Worm (Caenorhabditis elegans) whole organism, late embryonic: ENCODE measurements around the gene Y54G2A.38.

Experiments used
- C08G9.2 ChIP-seq: sonication (generic microtip); optimal IDR thresholded peaks from 2 replicates; lab custom pipeline; 2016; ENCODE audit warnings: mild to moderate bottlenecking, missing genetic modification characterization, moderate library complexity, missing compliant biosample characterization
- C38D4.7 ChIP-seq: fragments of 200-800 bp; sonication (Bioruptor generic); optimal IDR thresholded peaks from 2 replicates; lab custom pipeline; 2018; ENCODE audit warnings: mild to moderate bottlenecking, missing genetic modification characterization, moderate library complexity, missing compliant biosample characterization
- K02D7.2 ChIP-seq: sonication (generic microtip); optimal IDR thresholded peaks from 2 replicates; lab custom pipeline; 2017; ENCODE audit warnings: mild to moderate bottlenecking, missing genetic modification characterization, missing compliant biosample characterization
- K09A11.1 ChIP-seq: sonication (generic microtip); optimal IDR thresholded peaks from 2 replicates; lab custom pipeline; 2017; ENCODE audit warnings: antibody characterized with exemption, mild to moderate bottlenecking, missing genetic modification characterization, missing compliant biosample characterization; ENCODE audit not compliant: insufficient read depth
- T23F11.4 ChIP-seq: fragments of 200-800 bp; sonication (Bioruptor generic); optimal IDR thresholded peaks from 2 replicates; lab custom pipeline; 2018; ENCODE audit warnings: mild to moderate bottlenecking, missing genetic modification characterization, missing compliant biosample characterization
- ama-1 ChIP-seq: fragments of 150-350 bp; optimal IDR thresholded peaks from 2 replicates; lab custom pipeline; 2014
- ceh-18 ChIP-seq: sonication (generic microtip); optimal IDR thresholded peaks from 2 replicates; lab custom pipeline; 2016; ENCODE audit warnings: missing genetic modification characterization, missing compliant biosample characterization
- ceh-19 ChIP-seq: fragments of 200-800 bp; sonication (Bioruptor generic); optimal IDR thresholded peaks from 2 replicates; lab custom pipeline; 2018; ENCODE audit warnings: mild to moderate bottlenecking, missing genetic modification characterization, missing compliant biosample characterization
- ceh-2 ChIP-seq: sonication (generic microtip); optimal IDR thresholded peaks from 2 replicates; lab custom pipeline; 2016; ENCODE audit warnings: missing genotype, missing genetic modification characterization, missing compliant biosample characterization
- ceh-34 ChIP-seq: sonication (generic microtip); optimal IDR thresholded peaks from 2 replicates; lab custom pipeline; 2016; ENCODE audit warnings: mild to moderate bottlenecking, missing genetic modification characterization, missing compliant biosample characterization
- ceh-6 ChIP-seq: fragments of 200-800 bp; sonication (Bioruptor generic); optimal IDR thresholded peaks from 2 replicates; lab custom pipeline; 2018; ENCODE audit warnings: mild to moderate bottlenecking, missing genetic modification characterization, missing compliant biosample characterization
- che-1 ChIP-seq: sonication (generic microtip); optimal IDR thresholded peaks from 2 replicates; lab custom pipeline; 2016; ENCODE audit warnings: mild to moderate bottlenecking, missing genetic modification characterization, missing compliant biosample characterization
- elt-4 ChIP-seq: sonication (generic microtip); optimal IDR thresholded peaks from 2 replicates; lab custom pipeline; 2016; ENCODE audit warnings: missing genetic modification characterization, missing compliant biosample characterization
- fax-1 ChIP-seq: sonication (generic microtip); optimal IDR thresholded peaks from 2 replicates; lab custom pipeline; 2016; ENCODE audit warnings: missing genotype, missing genetic modification characterization, missing compliant biosample characterization
- fkh-10 ChIP-seq: fragments of 150-350 bp; optimal IDR thresholded peaks from 2 replicates; lab custom pipeline; 2014; ENCODE audit warnings: missing biosample characterization, missing genetic modification reagents, missing genetic modification characterization
- hlh-15 ChIP-seq: sonication (generic microtip); optimal IDR thresholded peaks from 2 replicates; lab custom pipeline; 2016; ENCODE audit warnings: missing genetic modification characterization, missing compliant biosample characterization
- hlh-30 ChIP-seq: sonication (generic microtip); optimal IDR thresholded peaks from 2 replicates; lab custom pipeline; 2017; ENCODE audit warnings: antibody characterized with exemption, missing genetic modification characterization, missing compliant biosample characterization; ENCODE audit not compliant: insufficient read depth
- lim-6 ChIP-seq: sonication (generic microtip); optimal IDR thresholded peaks from 2 replicates; lab custom pipeline; 2016; ENCODE audit warnings: missing genetic modification characterization, missing compliant biosample characterization
- lin-11 ChIP-seq: fragments of 200-800 bp; sonication (Bioruptor generic); optimal IDR thresholded peaks from 2 replicates; lab custom pipeline; 2018; ENCODE audit warnings: mild to moderate bottlenecking, missing genetic modification characterization, missing compliant biosample characterization
- madf-2 ChIP-seq: sonication (generic microtip); optimal IDR thresholded peaks from 2 replicates; lab custom pipeline; 2017; ENCODE audit warnings: missing genetic modification characterization, missing compliant biosample characterization
- nfya-1 ChIP-seq: sonication (generic microtip); optimal IDR thresholded peaks from 2 replicates; lab custom pipeline; 2017; ENCODE audit warnings: missing genetic modification characterization, mild to moderate bottlenecking, missing compliant biosample characterization, antibody characterized with exemption, moderate library complexity
- nhr-11 ChIP-seq: fragments of 150-350 bp; optimal IDR thresholded peaks from 2 replicates; lab custom pipeline; 2014; ENCODE audit warnings: missing biosample characterization, missing genetic modification characterization
- nhr-232 ChIP-seq: sonication (generic microtip); optimal IDR thresholded peaks from 2 replicates; lab custom pipeline; 2016; ENCODE audit warnings: missing genetic modification characterization, missing compliant biosample characterization
- odd-2 ChIP-seq: sonication (generic microtip); optimal IDR thresholded peaks from 2 replicates; lab custom pipeline; 2017; ENCODE audit warnings: antibody characterized with exemption, mild to moderate bottlenecking, missing genetic modification characterization, missing compliant biosample characterization
- pat-9 ChIP-seq: fragments of 200-800 bp; sonication (Bioruptor generic); optimal IDR thresholded peaks from 2 replicates; lab custom pipeline; 2018; ENCODE audit warnings: mild to moderate bottlenecking, missing genetic modification characterization, moderate library complexity, missing compliant biosample characterization
- pax-1 ChIP-seq: fragments of 150-350 bp; optimal IDR thresholded peaks from 2 replicates; lab custom pipeline; 2014; ENCODE audit warnings: missing biosample characterization, missing genetic modification characterization
- pha-2 ChIP-seq: sonication (generic microtip); optimal IDR thresholded peaks from 2 replicates; lab custom pipeline; 2017; ENCODE audit warnings: mild to moderate bottlenecking, missing genetic modification characterization, missing compliant biosample characterization
- pha-4 ChIP-seq: fragments of 150-350 bp; optimal IDR thresholded peaks from 2 replicates; lab custom pipeline; 2018; ENCODE audit warnings: missing biosample characterization, missing genetic modification reagents, missing genetic modification characterization
- ref-2 ChIP-seq: sonication (generic microtip); optimal IDR thresholded peaks from 2 replicates; lab custom pipeline; 2016; ENCODE audit warnings: missing genetic modification characterization, missing compliant biosample characterization
- rnt-1 ChIP-seq: sonication (generic microtip); optimal IDR thresholded peaks from 2 replicates; lab custom pipeline; 2016; ENCODE audit warnings: missing genetic modification characterization, missing compliant biosample characterization
- sox-2 ChIP-seq: fragments of 200-800 bp; sonication (Bioruptor generic); IDR thresholded peaks from 2 replicates; pipeline ENCODE4 v1.3.6; 2022; ENCODE audit warnings: missing genetic modification reagents, missing genetic modification characterization, missing compliant biosample characterization
- unc-42 ChIP-seq: sonication (generic microtip); optimal IDR thresholded peaks from 2 replicates; lab custom pipeline; 2016; ENCODE audit warnings: missing genotype, missing genetic modification characterization, missing compliant biosample characterization
- unc-55 ChIP-seq: sonication (generic microtip); optimal IDR thresholded peaks from 2 replicates; lab custom pipeline; 2017; ENCODE audit warnings: missing biosample characterization, missing genetic modification reagents, missing genetic modification characterization
- zip-5 ChIP-seq: sonication (generic microtip); optimal IDR thresholded peaks from 2 replicates; lab custom pipeline; 2016; ENCODE audit warnings: missing genetic modification characterization, missing compliant biosample characterization
- ztf-16 ChIP-seq: sonication (generic microtip); optimal IDR thresholded peaks from 2 replicates; lab custom pipeline; 2017; ENCODE audit warnings: missing genetic modification characterization, missing compliant biosample characterization

Y54G2A.38 gene

ce11 chrIV:2770067-2770466 lies 10.8 kb downstream of the Y54G2A.38 start:
- no peak for TF ChIP-seq madf-2 (tag; lab: Kevin White, UChicago)
- TF ChIP-seq pat-9 (tag; lab: Kevin White, UChicago): no peak
- TF ChIP-seq C38D4.7 (GFP tag; lab: Kevin White, UChicago): no peak
- TF ChIP-seq pax-1 (tag; lab: Kevin White, UChicago): no peak
- TF ChIP-seq nhr-232: no peak
- no peak for TF ChIP-seq ceh-18 (tag; lab: Kevin White, UChicago)
- no peak for TF ChIP-seq elt-4
- no peak for TF ChIP-seq K09A11.1 (tag; lab: Kevin White, UChicago)
- no peak for TF ChIP-seq hlh-15
- TF ChIP-seq nfya-1 (tag; lab: Kevin White, UChicago): no peak
- TF ChIP-seq rnt-1: no peak
- TF ChIP-seq ama-1 (lab: Kevin White, UChicago): no peak

DNA sequence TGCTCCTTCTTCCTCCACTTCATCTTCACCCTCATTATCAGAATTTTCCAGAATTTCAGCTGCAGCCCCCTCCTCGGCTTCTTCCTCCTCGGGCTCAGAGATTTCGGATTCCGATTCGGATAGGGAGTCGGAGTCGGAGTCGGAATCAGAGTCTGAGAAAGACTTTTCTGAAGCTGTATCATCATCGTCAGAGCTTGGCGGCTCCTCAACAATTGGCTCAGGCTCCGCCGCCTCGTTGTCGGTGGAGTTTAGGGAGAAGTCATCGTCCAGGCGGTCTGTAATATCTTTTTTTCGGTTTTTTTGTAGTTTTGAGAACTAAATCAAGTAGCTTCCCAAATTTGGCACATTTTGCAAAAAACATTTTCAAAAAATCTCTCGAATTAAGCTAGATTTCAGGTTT lies 11.6 kb downstream of the Y54G2A.38 start:
- no peak for TF ChIP-seq C38D4.7 (GFP tag; lab: Kevin White, UChicago)
- TF ChIP-seq ceh-2: no peak
- no peak for TF ChIP-seq che-1
- TF ChIP-seq ceh-19 (GFP tag; lab: Kevin White, UChicago): no peak
- no peak for TF ChIP-seq K09A11.1 (tag; lab: Kevin White, UChicago)
- TF ChIP-seq lin-11: no peak
- no peak for TF ChIP-seq T23F11.4
- TF ChIP-seq C08G9.2: no peak
- no peak for TF ChIP-seq fkh-10 (GFP tag; lab: Kevin White, UChicago)
- TF ChIP-seq, all 69 proteins: peak for 0

DNA sequence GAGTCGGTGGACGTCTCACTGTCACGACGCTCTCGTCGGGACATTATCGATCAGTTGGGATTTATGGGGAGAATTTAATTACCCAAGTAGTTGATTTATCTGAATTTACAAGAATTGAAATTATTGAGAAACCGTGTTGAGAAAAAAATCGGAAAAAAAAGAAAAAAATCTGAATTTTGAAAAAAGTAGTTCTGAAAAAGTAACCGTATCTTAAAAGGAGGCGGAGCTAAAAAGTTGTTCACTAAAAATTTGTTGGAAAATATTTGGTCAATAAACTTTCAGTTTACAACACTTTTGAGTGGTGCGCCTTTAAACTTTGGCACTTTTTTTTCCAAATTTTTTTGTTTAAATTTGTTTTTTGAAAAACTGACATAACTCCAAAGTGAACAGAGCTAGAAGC lies 12.4 kb downstream of the Y54G2A.38 start, which contains the start of gene Y54G2A.11:
Y54G2A.11 (minus strand) TSS at position 101 of the 400 bp plus-strand sequence.
- TF ChIP-seq C08G9.2 (no peak), zip-5 (tag; lab: Kevin White, UChicago) (no peak), nhr-11 (tag; lab: Kevin White, UChicago) (no peak), ceh-2 (no peak), pha-2 (tag; lab: Kevin White, UChicago) (no peak), K02D7.2 (tag; lab: Kevin White, UChicago) (no peak), unc-42 (no peak), ceh-6 (GFP tag; lab: Kevin White, UChicago) (no peak), che-1 (no peak), lim-6 (tag; lab: Kevin White, UChicago) (no peak), unc-55 (GFP tag; lab: Kevin White, UChicago) (no peak), odd-2 (no peak), ceh-34 (tag; lab: Kevin White, UChicago) (no peak), pha-4 (no peak), sox-2 (no peak), ref-2 (tag; lab: Kevin White, UChicago) (no peak), ztf-16 (tag; lab: Kevin White, UChicago) (no peak)

- TF ChIP-seq sox-2 (no peak), K09A11.1 (tag; lab: Kevin White, UChicago) (no peak), C08G9.2 (no peak), fax-1 (tag; lab: Kevin White, UChicago) (no peak), hlh-30 (tag; lab: Kevin White, UChicago) (peak; percentile 58)
- TF ChIP-seq, all 69 proteins: peak for 1
Measured at ce11 chrIV:2772209-2772851, 13.1 kb downstream of the Y54G2A.38 start.
